ENCODE assay signal across 7 worm cellular contexts in genomic region chrIV:12078907-12079523, ce11.
A peak's percentile ranks its signal among the peaks of the same experiment; 100 is the strongest.
TF ChIP-seq lines count a peak whose summit lies in the region.

TSS of gene lex-1 (plus strand) at chrIV:12079473.

TF ChIP-seq in whole organism, L1 larva, 84 proteins besides CTCF, POLR2A, EP300 and RAD21 (continued from another document and continues in another):
- no peak for TF ChIP-seq ama-1 (optimal IDR thresholded peaks at IDR 0.05; lab: Kevin White, UChicago)
- TF ChIP-seq lin-35 (GFP tag; optimal IDR thresholded peaks at IDR 0.05; lab: Kevin White, UChicago): peak; percentile 80 to 92
- TF ChIP-seq hpl-2 (GFP tag; optimal IDR thresholded peaks at IDR 0.05; lab: Kevin White, UChicago): no peak
- TF ChIP-seq swsn-7 (tag; optimal IDR thresholded peaks at IDR 0.05; lab: Kevin White, UChicago): peak; percentile 3
- peak; percentile 29 to 72 for TF ChIP-seq lsy-2 (tag; optimal IDR thresholded peaks at IDR 0.05; lab: Kevin White, UChicago)
- no peak for TF ChIP-seq nhr-90 (tag; optimal IDR thresholded peaks at IDR 0.05; lab: Kevin White, UChicago; ENCODE audit: poor library complexity)
- TF ChIP-seq nhr-77 (tag; optimal IDR thresholded peaks at IDR 0.05; lab: Kevin White, UChicago): no peak
- no peak for TF ChIP-seq nhr-85 (tag; lab: Kevin White, UChicago)
- TF ChIP-seq grh-1 (GFP tag; IDR thresholded peaks at IDR 0.05; lab: Robert Waterston, UW): no peak
- TF ChIP-seq ceh-82 (tag; optimal IDR thresholded peaks at IDR 0.05; lab: Kevin White, UChicago): peak in 1 of 3 experiments; percentile 22
- TF ChIP-seq C04F5.9 (tag; optimal IDR thresholded peaks at IDR 0.05; lab: Kevin White, UChicago): peak; percentile 14
- no peak for TF ChIP-seq sox-4 (tag; optimal IDR thresholded peaks at IDR 0.05; lab: Kevin White, UChicago)
- peak; percentile 37 for TF ChIP-seq C16A3.4 (tag; optimal IDR thresholded peaks at IDR 0.05; lab: Kevin White, UChicago)
- TF ChIP-seq snpc-4 (tag; optimal IDR thresholded peaks at IDR 0.05; lab: Kevin White, UChicago): no peak
- no peak for TF ChIP-seq nhr-76 (tag; optimal IDR thresholded peaks at IDR 0.05; lab: Kevin White, UChicago)
- TF ChIP-seq ces-1 (GFP tag; optimal IDR thresholded peaks at IDR 0.05; lab: Kevin White, UChicago): no peak
- TF ChIP-seq snu-23 (GFP tag; optimal IDR thresholded peaks at IDR 0.05; lab: Kevin White, UChicago): peak; percentile 55
- peak; percentile 50 for TF ChIP-seq nhr-71 (tag; optimal IDR thresholded peaks at IDR 0.05; lab: Kevin White, UChicago)
- no peak for TF ChIP-seq ceh-63 (GFP tag; optimal IDR thresholded peaks at IDR 0.05; lab: Kevin White, UChicago)

TF ChIP-seq in whole organism, L2 larva, 48 proteins besides CTCF, POLR2A, EP300 and RAD21 (continued from another document):
- no peak for TF ChIP-seq nhr-10 (tag; optimal IDR thresholded peaks at IDR 0.05; lab: Kevin White, UChicago)
- TF ChIP-seq ama-1 (optimal IDR thresholded peaks at IDR 0.05; lab: Kevin White, UChicago): no peak
- no peak for TF ChIP-seq peb-1 (tag; optimal IDR thresholded peaks at IDR 0.05; lab: Kevin White, UChicago)
- TF ChIP-seq mdl-1 (tag; optimal IDR thresholded peaks at IDR 0.05; lab: Kevin White, UChicago): peak in 1 of 2 experiments; percentile 37
- TF ChIP-seq nhr-11 (tag; optimal IDR thresholded peaks at IDR 0.05; lab: Kevin White, UChicago): no peak
- TF ChIP-seq unc-62 (GFP tag; optimal IDR thresholded peaks at IDR 0.05; lab: Kevin White, UChicago): no peak
- no peak for TF ChIP-seq skn-1 (tag; optimal IDR thresholded peaks at IDR 0.05; lab: Kevin White, UChicago)
- TF ChIP-seq dmd-4 (tag; optimal IDR thresholded peaks at IDR 0.05; lab: Kevin White, UChicago): no peak
- TF ChIP-seq lin-39 (tag; optimal IDR thresholded peaks at IDR 0.05; lab: Kevin White, UChicago): no peak
- no peak for TF ChIP-seq zag-1 (tag; optimal IDR thresholded peaks at IDR 0.05; lab: Kevin White, UChicago)
- TF ChIP-seq fos-1 (tag; optimal IDR thresholded peaks at IDR 0.05; lab: Kevin White, UChicago): peak; percentile 26
- TF ChIP-seq gmeb-1 (tag; optimal IDR thresholded peaks at IDR 0.05; lab: Kevin White, UChicago): peak; percentile 66
- no peak for TF ChIP-seq nhr-21 (tag; optimal IDR thresholded peaks at IDR 0.05; lab: Kevin White, UChicago)
- no peak for TF ChIP-seq sma-9 (GFP tag; optimal IDR thresholded peaks at IDR 0.05; lab: Kevin White, UChicago)
- TF ChIP-seq sma-9 (tag; optimal IDR thresholded peaks at IDR 0.05; lab: Kevin White, UChicago): no peak
- TF ChIP-seq snpc-4 (tag; optimal IDR thresholded peaks at IDR 0.05; lab: Kevin White, UChicago): no peak
- no peak for TF ChIP-seq F13H6.1 (tag; optimal IDR thresholded peaks at IDR 0.05; lab: Kevin White, UChicago)
- TF ChIP-seq nhr-129 (tag; optimal IDR thresholded peaks at IDR 0.05; lab: Kevin White, UChicago): peak; percentile 71
- TF ChIP-seq elt-3 (tag; optimal IDR thresholded peaks at IDR 0.05; lab: Kevin White, UChicago): no peak
- no peak for TF ChIP-seq mbf-1 (tag; optimal IDR thresholded peaks at IDR 0.05; lab: Kevin White, UChicago)

TF ChIP-seq in whole organism, L3 larva, 47 proteins besides CTCF, POLR2A, EP300 and RAD21 (continued from another document and continues in another):
- no peak for TF ChIP-seq elt-3 (tag; optimal IDR thresholded peaks at IDR 0.05; lab: Kevin White, UChicago)
- peak; percentile 17 for TF ChIP-seq hmg-11 (tag; optimal IDR thresholded peaks at IDR 0.05; lab: Kevin White, UChicago)
- peak; percentile 63 for TF ChIP-seq nfya-1 (tag; optimal IDR thresholded peaks at IDR 0.05; lab: Kevin White, UChicago; ENCODE audit: insufficient read depth)
- no peak for TF ChIP-seq nhr-12 (tag; optimal IDR thresholded peaks at IDR 0.05; lab: Kevin White, UChicago)
- TF ChIP-seq zag-1 (tag; optimal IDR thresholded peaks at IDR 0.05; lab: Kevin White, UChicago): no peak
- no peak for TF ChIP-seq nhr-11 (tag; optimal IDR thresholded peaks at IDR 0.05; lab: Kevin White, UChicago)
- TF ChIP-seq sea-2 (GFP tag; optimal IDR thresholded peaks at IDR 0.05; lab: Kevin White, UChicago): no peak
- TF ChIP-seq eor-1 (tag; optimal IDR thresholded peaks at IDR 0.05; lab: Kevin White, UChicago): no peak
- TF ChIP-seq snpc-4 (tag; optimal IDR thresholded peaks at IDR 0.05; lab: Kevin White, UChicago): peak; percentile 22
- no peak for TF ChIP-seq nhr-28 (tag; optimal IDR thresholded peaks at IDR 0.05; lab: Kevin White, UChicago)
- TF ChIP-seq egl-5 (tag; optimal IDR thresholded peaks at IDR 0.05; lab: Kevin White, UChicago): peak; percentile 42
- TF ChIP-seq nhr-23 (tag; optimal IDR thresholded peaks at IDR 0.05; lab: Kevin White, UChicago): peak; percentile 5
- TF ChIP-seq elt-2 (tag; optimal IDR thresholded peaks at IDR 0.05; lab: Kevin White, UChicago): no peak
- peak; percentile 84 for TF ChIP-seq lin-15B (tag; optimal IDR thresholded peaks at IDR 0.05; lab: Kevin White, UChicago)
- TF ChIP-seq aly-2 (tag; optimal IDR thresholded peaks at IDR 0.05; lab: Kevin White, UChicago): no peak
- no peak for TF ChIP-seq nhr-76 (tag; optimal IDR thresholded peaks at IDR 0.05; lab: Kevin White, UChicago)
- TF ChIP-seq ZK546.5 (tag; optimal IDR thresholded peaks at IDR 0.05; lab: Kevin White, UChicago): no peak
- no peak for TF ChIP-seq skn-1 (tag; optimal IDR thresholded peaks at IDR 0.05; lab: Kevin White, UChicago)
- TF ChIP-seq elt-1 (tag; optimal IDR thresholded peaks at IDR 0.05; lab: Kevin White, UChicago): no peak
- TF ChIP-seq fos-1 (tag; optimal IDR thresholded peaks at IDR 0.05; lab: Kevin White, UChicago): no peak
- TF ChIP-seq R02D3.7 (tag; optimal IDR thresholded peaks at IDR 0.05; lab: Kevin White, UChicago): no peak

TF ChIP-seq in whole organism, L4 larva, 104 proteins besides CTCF, POLR2A, EP300 and RAD21 (continued from another document):
- TF ChIP-seq ama-1 (optimal IDR thresholded peaks at IDR 0.05; lab: Kevin White, UChicago) (peak; percentile 48), dpl-1 (GFP tag; optimal IDR thresholded peaks at IDR 0.05; lab: Kevin White, UChicago) (peak; percentile 69), ztf-7 (tag; optimal IDR thresholded peaks at IDR 0.05; lab: Kevin White, UChicago) (no peak), mdl-1 (tag; optimal IDR thresholded peaks at IDR 0.05; lab: Kevin White, UChicago) (peak in 1 of 2 experiments; percentile 84), tag-97 (GFP tag; IDR thresholded peaks at IDR 0.05; lab: Robert Waterston, UW) (no peak), mep-1 (tag; optimal IDR thresholded peaks at IDR 0.05; lab: Kevin White, UChicago) (peak; percentile 46), daf-8 (GFP tag; IDR thresholded peaks at IDR 0.05; lab: Robert Waterston, UW) (no peak), hmg-1.1 (GFP tag; IDR thresholded peaks at IDR 0.05; lab: Robert Waterston, UW) (0 out of 2 replicates have a peak, but pooled peaks have one; percentile 25)
TF ChIP-seq in whole organism, L4 larva: peak in this region for 10.

TF ChIP-seq in whole organism, late embryonic, 69 proteins besides CTCF, POLR2A, EP300 and RAD21 (continued from another document):
- TF ChIP-seq fkh-10 (GFP tag; optimal IDR thresholded peaks at IDR 0.05; lab: Kevin White, UChicago): no peak
- no peak for TF ChIP-seq odd-2 (tag; optimal IDR thresholded peaks at IDR 0.05; lab: Kevin White, UChicago)
- peak; percentile 27 for TF ChIP-seq unc-42 (tag; optimal IDR thresholded peaks at IDR 0.05; lab: Kevin White, UChicago)
- TF ChIP-seq ceh-34 (tag; optimal IDR thresholded peaks at IDR 0.05; lab: Kevin White, UChicago): no peak
- TF ChIP-seq zip-5 (tag; optimal IDR thresholded peaks at IDR 0.05; lab: Kevin White, UChicago): no peak

TF ChIP-seq in whole organism, mixed stage, embryonic, 35 proteins besides CTCF, POLR2A, EP300 and RAD21 (continued from another document):
- peak; percentile 33 for TF ChIP-seq mep-1 (tag; optimal IDR thresholded peaks at IDR 0.05; lab: Kevin White, UChicago)
- TF ChIP-seq unc-62 (GFP tag; optimal IDR thresholded peaks at IDR 0.05; lab: Kevin White, UChicago): no peak

TF ChIP-seq in whole organism, young adult, 124 proteins besides CTCF, POLR2A, EP300 and RAD21 (continued from another document):
- no peak for TF ChIP-seq let-526 (GFP tag; IDR thresholded peaks at IDR 0.05; lab: Robert Waterston, UW)
- no peak for TF ChIP-seq dpl-1 (GFP tag; optimal IDR thresholded peaks at IDR 0.05; lab: Kevin White, UChicago)
- TF ChIP-seq attf-6 (GFP tag; IDR thresholded peaks at IDR 0.05; lab: Robert Waterston, UW): no peak
- no peak for TF ChIP-seq ztf-22 (GFP tag; optimal IDR thresholded peaks at IDR 0.05; lab: Kevin White, UChicago)
- TF ChIP-seq atf-7 (tag; optimal IDR thresholded peaks at IDR 0.05; lab: Kevin White, UChicago): no peak
- TF ChIP-seq F52B5.7 (tag; optimal IDR thresholded peaks at IDR 0.05; lab: Kevin White, UChicago): no peak
- no peak for TF ChIP-seq gei-17 (GFP tag; optimal IDR thresholded peaks at IDR 0.05; lab: Kevin White, UChicago)
- TF ChIP-seq unc-62 (GFP tag; optimal IDR thresholded peaks at IDR 0.05; lab: Kevin White, UChicago): no peak
- TF ChIP-seq T07F8.4 (tag; optimal IDR thresholded peaks at IDR 0.05; lab: Kevin White, UChicago): no peak
- TF ChIP-seq ceh-100 (GFP tag; IDR thresholded peaks at IDR 0.05; lab: Robert Waterston, UW): no peak
- no peak for TF ChIP-seq ekl-4 (GFP tag; IDR thresholded peaks at IDR 0.05; lab: Robert Waterston, UW)
- TF ChIP-seq mcd-1 (GFP tag; IDR thresholded peaks at IDR 0.05; lab: Robert Waterston, UW): peak; percentile 71
- no peak for TF ChIP-seq madf-6 (GFP tag; IDR thresholded peaks at IDR 0.05; lab: Robert Waterston, UW)
- no peak for TF ChIP-seq T26A5.8 (tag; optimal IDR thresholded peaks at IDR 0.05; lab: Kevin White, UChicago)
